Worm (Caenorhabditis elegans) whole organism, L4/young adult: ENCODE measurements around the gene Y54G11A.2.

ENCODE experiments used
- W03F9.2 ChIP-seq: fragments of 150-350 bp; optimal IDR thresholded peaks from 2 replicates; lab custom pipeline; 2014; ENCODE audit warnings: missing biosample characterization, missing genetic modification characterization
- dao-5 ChIP-seq: sonication (generic microtip); optimal IDR thresholded peaks from 2 replicates; lab custom pipeline; 2016; ENCODE audit warnings: missing genotype, missing genetic modification characterization, moderate library complexity, missing compliant biosample characterization
- him-1 ChIP-seq: sonication (generic microtip); optimal IDR thresholded peaks from 2 replicates; lab custom pipeline; 2016; ENCODE audit warnings: missing genotype, missing genetic modification reagents, missing genetic modification characterization, missing compliant biosample characterization

The Y54G11A.2 gene

ce11 chrII:14242259-14242658 is 9.9 kb upstream of the Y54G11A.2 start:
- no peak for TF ChIP-seq W03F9.2 (tag; lab: Kevin White, UChicago)
- no peak for TF ChIP-seq dao-5 (tag; lab: Kevin White, UChicago)

- TF ChIP-seq dao-5 (tag; lab: Kevin White, UChicago) = no peak
- no peak for TF ChIP-seq W03F9.2 (tag; lab: Kevin White, UChicago)
- TF ChIP-seq him-1 (tag; lab: Kevin White, UChicago) = no peak
These were observed 8.7 kb upstream of the Y54G11A.2 start, which contains the start of gene jmjd-2 for ce11 chrII:14243503-14243902. TSS of gene jmjd-2 (minus strand) at chrII:14243603.

ce11 chrII:14244457-14245254 is 7.5 kb upstream of the Y54G11A.2 start:
- TF ChIP-seq W03F9.2 (tag; lab: Kevin White, UChicago) (peak; percentile 37), him-1 (tag; lab: Kevin White, UChicago) (no peak)

ce11 chrII:14247227-14247626 is 4.9 kb upstream of the Y54G11A.2 start:
- TF ChIP-seq dao-5 (tag; lab: Kevin White, UChicago) (no peak), him-1 (tag; lab: Kevin White, UChicago) (no peak), W03F9.2 (tag; lab: Kevin White, UChicago) (no peak)

ce11 chrII:14247748-14248502 is 4.2 kb upstream of the Y54G11A.2 start:
- TF ChIP-seq dao-5 (tag; lab: Kevin White, UChicago) (no peak), him-1 (tag; lab: Kevin White, UChicago) (no peak), W03F9.2 (tag; lab: Kevin White, UChicago) (no peak)

- TF ChIP-seq him-1 (tag; lab: Kevin White, UChicago) = no peak
- TF ChIP-seq dao-5 (tag; lab: Kevin White, UChicago) = no peak
- TF ChIP-seq W03F9.2 (tag; lab: Kevin White, UChicago) = peak; percentile 10
These were observed 2.7 kb upstream of the Y54G11A.2 start for ce11 chrII:14249489-14249888.

ce11 chrII:14250147-14250965 is 1.8 kb upstream of the Y54G11A.2 start, which contains the start of gene hmg-1.1:
TSS of gene hmg-1.1 (plus strand) at chrII:14250695.
- TF ChIP-seq W03F9.2 (tag; lab: Kevin White, UChicago) (peak; percentile 6), dao-5 (tag; lab: Kevin White, UChicago) (peak; percentile 3), him-1 (tag; lab: Kevin White, UChicago) (peak; percentile 34)

ce11 chrII:14251400-14251940 is 687 bp upstream of the Y54G11A.2 start:
- TF ChIP-seq dao-5 (tag; lab: Kevin White, UChicago) = peak; percentile 42
- no peak for TF ChIP-seq W03F9.2 (tag; lab: Kevin White, UChicago)
- TF ChIP-seq him-1 (tag; lab: Kevin White, UChicago) = peak; percentile 87

- no peak for TF ChIP-seq W03F9.2 (tag; lab: Kevin White, UChicago)
- no peak for TF ChIP-seq him-1 (tag; lab: Kevin White, UChicago)
- TF ChIP-seq dao-5 (tag; lab: Kevin White, UChicago) = no peak
These were observed 3.7 kb downstream of the Y54G11A.2 start for ce11 chrII:14255850-14256249.

- TF ChIP-seq W03F9.2 (tag; lab: Kevin White, UChicago) (no peak), dao-5 (tag; lab: Kevin White, UChicago) (no peak), him-1 (tag; lab: Kevin White, UChicago) (no peak)
These were observed 4.6 kb downstream of the Y54G11A.2 start, which contains the start of gene Y54G11A.19 for ce11 chrII:14256779-14257178. TSS of gene Y54G11A.19 (minus strand) at chrII:14256879.

ce11 chrII:14257943-14258342 is 5.8 kb downstream of the Y54G11A.2 start:
- TF ChIP-seq W03F9.2 (tag; lab: Kevin White, UChicago) = no peak
- no peak for TF ChIP-seq dao-5 (tag; lab: Kevin White, UChicago)
- TF ChIP-seq him-1 (tag; lab: Kevin White, UChicago) = no peak

- TF ChIP-seq dao-5 (tag; lab: Kevin White, UChicago) (no peak), him-1 (tag; lab: Kevin White, UChicago) (no peak), W03F9.2 (tag; lab: Kevin White, UChicago) (no peak)
These were observed 17.0 kb downstream of the Y54G11A.2 start, which contains the start of gene Y54G11A.1 for ce11 chrII:14269142-14269593. TSS of gene Y54G11A.1 (minus strand) at chrII:14269192.
